Worm (Caenorhabditis elegans) whole organism, mixed stage, embryonic: ENCODE measurements around the gene nspc-14.

Experiments
- M03D4.4 ChIP-seq: sonication (generic microtip); optimal IDR thresholded peaks from 2 replicates; lab custom pipeline; 2017; ENCODE audit warnings: mild to moderate bottlenecking, missing genetic modification characterization, missing compliant biosample characterization
- bed-3 ChIP-seq: fragments of 200-800 bp; sonication (Bioruptor generic); optimal IDR thresholded peaks from 3 replicates; lab custom pipeline; 2018; ENCODE audit warnings: mild to moderate bottlenecking, missing genetic modification characterization, moderate library complexity, missing compliant biosample characterization
- blmp-1 ChIP-seq: fragments of 150-350 bp; optimal IDR thresholded peaks from 2 replicates; lab custom pipeline; 2014; ENCODE audit warnings: missing biosample characterization, missing genetic modification characterization
- ceh-39 ChIP-seq: fragments of 150-350 bp; optimal IDR thresholded peaks from 2 replicates; lab custom pipeline; 2014; ENCODE audit warnings: missing biosample characterization, missing genetic modification characterization
- ceh-43 ChIP-seq: fragments of 200-800 bp; sonication (Bioruptor generic); optimal IDR thresholded peaks from 2 replicates; lab custom pipeline; 2018; ENCODE audit warnings: mild to moderate bottlenecking, missing genetic modification characterization, moderate library complexity, missing compliant biosample characterization
- ceh-83 ChIP-seq: fragments of 200-800 bp; sonication (Bioruptor generic); optimal IDR thresholded peaks from 2 replicates; lab custom pipeline; 2018; ENCODE audit warnings: mild to moderate bottlenecking, missing genetic modification characterization, missing compliant biosample characterization
- ces-1 ChIP-seq: fragments of 150-350 bp; optimal IDR thresholded peaks from 2 replicates; lab custom pipeline; 2014; ENCODE audit warnings: missing biosample characterization, missing genetic modification reagents, missing genetic modification characterization
- cnd-1 ChIP-seq: fragments of 200-800 bp; sonication (Bioruptor generic); optimal IDR thresholded peaks from 2 replicates; lab custom pipeline; 2018; ENCODE audit warnings: mild to moderate bottlenecking, missing genetic modification characterization, missing compliant biosample characterization
- drap-1 ChIP-seq: fragments of 200-800 bp; sonication (Bioruptor generic); optimal IDR thresholded peaks from 3 replicates; lab custom pipeline; 2018; ENCODE audit warnings: mild to moderate bottlenecking, missing genetic modification characterization, missing compliant biosample characterization
- elt-1 ChIP-seq: sonication (generic microtip); optimal IDR thresholded peaks from 2 replicates; lab custom pipeline; 2017; ENCODE audit warnings: missing genetic modification characterization, mild to moderate bottlenecking, missing compliant biosample characterization, antibody characterized with exemption, moderate library complexity, borderline replicate concordance; ENCODE audit not compliant: insufficient read depth
- elt-3 ChIP-seq: fragments of 150-350 bp; optimal IDR thresholded peaks from 2 replicates; lab custom pipeline; 2014; ENCODE audit warnings: missing biosample characterization, missing genetic modification characterization
- flh-1 ChIP-seq: fragments of 200-800 bp; sonication (Bioruptor generic); optimal IDR thresholded peaks from 2 replicates; lab custom pipeline; 2018; ENCODE audit warnings: mild to moderate bottlenecking, missing genetic modification characterization, moderate library complexity, missing compliant biosample characterization
- ham-2 ChIP-seq: fragments of 200-800 bp; sonication (Bioruptor generic); optimal IDR thresholded peaks from 2 replicates; lab custom pipeline; 2018; ENCODE audit warnings: mild to moderate bottlenecking, missing genetic modification characterization, missing compliant biosample characterization
- hlh-1 ChIP-seq: fragments of 150-350 bp; optimal IDR thresholded peaks from 2 replicates; lab custom pipeline; 2014; ENCODE audit warnings: missing biosample characterization, missing genetic modification reagents, missing genetic modification characterization
- lin-13 ChIP-seq: fragments of 150-350 bp; optimal IDR thresholded peaks from 2 replicates; lab custom pipeline; 2014; ENCODE audit warnings: missing biosample characterization, missing genetic modification characterization
- lin-32 ChIP-seq: fragments of 200-800 bp; sonication (Bioruptor generic); optimal IDR thresholded peaks from 2 replicates; lab custom pipeline; 2018; ENCODE audit warnings: mild to moderate bottlenecking, missing genetic modification characterization, missing compliant biosample characterization
- lsy-2 ChIP-seq: fragments of 150-350 bp; optimal IDR thresholded peaks from 2 replicates; lab custom pipeline; 2014; ENCODE audit warnings: missing biosample characterization, missing genetic modification characterization
- mab-5 ChIP-seq: fragments of 150-350 bp; optimal IDR thresholded peaks from 2 replicates; lab custom pipeline; 2014; ENCODE audit warnings: missing biosample characterization, missing genetic modification characterization
- mep-1 ChIP-seq: fragments of 150-350 bp; optimal IDR thresholded peaks from 2 replicates; lab custom pipeline; 2017; ENCODE audit warnings: missing biosample characterization, missing genetic modification reagents, missing genetic modification characterization, inconsistent platforms
- mls-2 ChIP-seq: sonication (generic microtip); optimal IDR thresholded peaks from 2 replicates; lab custom pipeline; 2016; ENCODE audit warnings: mild to moderate bottlenecking, missing genetic modification characterization, moderate library complexity, missing compliant biosample characterization
- nhr-12 ChIP-seq: fragments of 150-350 bp; optimal IDR thresholded peaks from 2 replicates; lab custom pipeline; 2014; ENCODE audit warnings: missing biosample characterization, missing genetic modification characterization
- nhr-2 ChIP-seq: fragments of 150-350 bp; optimal IDR thresholded peaks from 2 replicates; lab custom pipeline; 2014; ENCODE audit warnings: missing biosample characterization, missing genetic modification characterization
- nhr-237 ChIP-seq: fragments of 150-350 bp; optimal IDR thresholded peaks from 2 replicates; lab custom pipeline; 2014; ENCODE audit warnings: missing biosample characterization, missing genetic modification characterization
- nhr-28 ChIP-seq: fragments of 150-350 bp; optimal IDR thresholded peaks from 2 replicates; lab custom pipeline; 2014; ENCODE audit warnings: missing biosample characterization, missing genetic modification characterization
- nhr-76 ChIP-seq: sonication (generic microtip); optimal IDR thresholded peaks from 2 replicates; lab custom pipeline; 2017; ENCODE audit warnings: missing biosample characterization, missing genetic modification characterization
- pha-4 ChIP-seq: fragments of 150-350 bp; optimal IDR thresholded peaks from 2 replicates; lab custom pipeline; 2018; ENCODE audit warnings: missing biosample characterization, missing genetic modification reagents, missing genetic modification characterization
- sem-2 ChIP-seq: fragments of 200-800 bp; sonication (Bioruptor generic); optimal IDR thresholded peaks from 2 replicates; lab custom pipeline; 2018; ENCODE audit warnings: mild to moderate bottlenecking, missing genetic modification characterization, missing compliant biosample characterization
- snpc-4 ChIP-seq: fragments of 150-350 bp; optimal IDR thresholded peaks from 2 replicates; lab custom pipeline; 2014; ENCODE audit warnings: missing biosample characterization, missing genetic modification characterization
- sptf-1 ChIP-seq: sonication (generic microtip); optimal IDR thresholded peaks from 2 replicates; lab custom pipeline; 2017; ENCODE audit warnings: mild to moderate bottlenecking, missing genetic modification characterization, moderate library complexity, missing compliant biosample characterization
- tbx-8 ChIP-seq: fragments of 200-800 bp; sonication (Bioruptor generic); optimal IDR thresholded peaks from 2 replicates; lab custom pipeline; 2018; ENCODE audit warnings: mild to moderate bottlenecking, missing genetic modification characterization, moderate library complexity, missing compliant biosample characterization
- unc-120 ChIP-seq: sonication (generic microtip); optimal IDR thresholded peaks from 2 replicates; lab custom pipeline; 2017; ENCODE audit warnings: missing genetic modification characterization, missing compliant biosample characterization; ENCODE audit not compliant: poor library complexity, severe bottlenecking
- unc-39 ChIP-seq: fragments of 150-350 bp; optimal IDR thresholded peaks from 2 replicates; lab custom pipeline; 2014; ENCODE audit warnings: missing biosample characterization, missing genetic modification characterization
- unc-62 ChIP-seq: fragments of 150-350 bp; optimal IDR thresholded peaks from 2 replicates; lab custom pipeline; 2014; ENCODE audit warnings: missing biosample characterization, missing genetic modification reagents, missing genetic modification characterization
- zip-8 ChIP-seq: fragments of 150-350 bp; optimal IDR thresholded peaks from 2 replicates; lab custom pipeline; 2014; ENCODE audit warnings: missing biosample characterization, missing genetic modification characterization
- ztf-11 ChIP-seq: fragments of 150-350 bp; optimal IDR thresholded peaks from 2 replicates; lab custom pipeline; 2014; ENCODE audit warnings: missing biosample characterization, missing genetic modification characterization

nspc-14 gene

DNA sequence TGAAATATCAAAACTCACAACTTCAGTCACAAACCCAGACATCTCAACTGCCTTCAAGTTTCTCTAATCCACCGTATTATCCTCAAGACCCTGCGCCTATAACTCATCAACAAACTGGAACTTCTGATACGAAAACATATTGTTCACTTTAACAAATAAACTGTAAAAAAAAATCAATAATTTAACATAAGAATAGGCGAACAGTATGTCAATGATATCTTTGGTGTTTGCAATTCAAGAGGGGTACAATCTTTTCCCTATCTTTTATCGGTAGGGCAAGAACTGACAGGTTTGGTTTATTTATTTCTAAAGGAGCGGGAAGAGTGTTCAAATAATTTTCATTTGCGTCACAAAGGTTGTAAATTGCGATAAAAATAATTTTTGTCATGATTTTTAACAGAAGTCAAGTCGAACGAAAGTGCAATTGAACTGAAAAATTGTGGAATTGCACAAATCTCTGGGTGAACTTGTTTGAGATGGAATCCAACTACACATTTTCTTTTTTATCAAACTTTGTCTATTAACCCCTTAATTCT, 4.2 kb upstream of the nspc-14 start:
- peak; percentile 8 for TF ChIP-seq hlh-1 (tag; lab: Kevin White, UChicago)
- TF ChIP-seq bed-3 (GFP tag; lab: Kevin White, UChicago): no peak
- no peak for TF ChIP-seq unc-39 (tag; lab: Kevin White, UChicago)
- peak; percentile 56 for TF ChIP-seq pha-4
- peak; percentile 49 for TF ChIP-seq mep-1
- no peak for TF ChIP-seq ceh-43 (GFP tag; lab: Kevin White, UChicago)
- TF ChIP-seq unc-62 (GFP tag; lab: Kevin White, UChicago): peak; percentile 61
- no peak for TF ChIP-seq mls-2 (tag; lab: Kevin White, UChicago)
- no peak for TF ChIP-seq lin-32 (GFP tag; lab: Kevin White, UChicago)
- peak; percentile 7 for TF ChIP-seq unc-120 (tag; lab: Kevin White, UChicago)
- TF ChIP-seq nhr-237 (tag; lab: Kevin White, UChicago): peak; percentile 99
- TF ChIP-seq ham-2: no peak
- peak; percentile 70 for TF ChIP-seq mab-5 (tag; lab: Kevin White, UChicago)
- TF ChIP-seq nhr-2 (tag; lab: Kevin White, UChicago): peak; percentile 30
- TF ChIP-seq flh-1 (GFP tag; lab: Kevin White, UChicago): no peak
- no peak for TF ChIP-seq tbx-8 (GFP tag; lab: Kevin White, UChicago)
- no peak for TF ChIP-seq ceh-83 (GFP tag; lab: Kevin White, UChicago)
- no peak for TF ChIP-seq sptf-1 (tag; lab: Kevin White, UChicago)
- TF ChIP-seq cnd-1 (tag; lab: Kevin White, UChicago): no peak
- no peak for TF ChIP-seq sem-2 (GFP tag; lab: Kevin White, UChicago)
- TF ChIP-seq snpc-4 (tag; lab: Kevin White, UChicago): no peak
- TF ChIP-seq nhr-28: peak; percentile 21
- TF ChIP-seq ces-1 (GFP tag; lab: Kevin White, UChicago): peak; percentile 62
- no peak for TF ChIP-seq elt-1 (tag; lab: Kevin White, UChicago)
- TF ChIP-seq blmp-1 (tag; lab: Kevin White, UChicago): no peak
- TF ChIP-seq ceh-39: peak; percentile 36
- no peak for TF ChIP-seq nhr-76 (tag; lab: Kevin White, UChicago)
- no peak for TF ChIP-seq nhr-12 (tag; lab: Kevin White, UChicago)
- no peak for TF ChIP-seq M03D4.4 (tag; lab: Kevin White, UChicago)
- TF ChIP-seq drap-1 (GFP tag; lab: Kevin White, UChicago): peak; percentile 63
- TF ChIP-seq zip-8 (tag; lab: Kevin White, UChicago): no peak
- peak; percentile 81 for TF ChIP-seq lsy-2
- peak; percentile 67 for TF ChIP-seq elt-3 (tag; lab: Kevin White, UChicago)
- no peak for TF ChIP-seq ztf-11 (tag; lab: Kevin White, UChicago)
- TF ChIP-seq lin-13 (tag; lab: Kevin White, UChicago): no peak

DNA sequence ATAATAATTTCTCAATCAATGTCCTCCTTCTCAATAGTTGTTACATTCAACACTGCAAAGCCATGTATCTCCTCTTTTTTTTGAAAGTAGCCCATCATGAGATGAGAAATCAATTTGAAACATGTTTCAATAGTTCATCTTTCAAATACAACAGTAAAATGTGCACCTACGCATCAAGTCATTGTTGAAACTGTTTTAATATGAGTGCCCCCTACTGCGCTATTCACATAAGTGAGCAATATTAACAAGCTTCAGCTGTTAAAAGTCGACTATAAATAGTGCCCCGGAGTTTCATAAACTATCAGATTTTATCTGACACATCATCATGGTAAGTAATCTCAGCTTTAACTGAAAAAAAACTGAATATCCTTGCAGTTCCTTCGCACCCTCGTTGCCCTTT, 1.6 kb upstream of the nspc-14 start, which contains the start of the genes nspc-15 and F19H6.6:
Gene nspc-15, plus strand, starts transcription at position 301 of the 400 bp plus-strand sequence.
Gene F19H6.6, plus strand, starts transcription at position 384 of the 400 bp plus-strand sequence.
- TF ChIP-seq nhr-2 (tag; lab: Kevin White, UChicago) (no peak), lsy-2 (no peak), nhr-12 (tag; lab: Kevin White, UChicago) (no peak), M03D4.4 (tag; lab: Kevin White, UChicago) (no peak), elt-3 (tag; lab: Kevin White, UChicago) (no peak), unc-39 (tag; lab: Kevin White, UChicago) (no peak), ceh-43 (GFP tag; lab: Kevin White, UChicago) (no peak), mls-2 (tag; lab: Kevin White, UChicago) (no peak), mab-5 (tag; lab: Kevin White, UChicago) (no peak), ceh-39 (no peak)
- TF ChIP-seq, all 35 proteins: peak for 0

DNA sequence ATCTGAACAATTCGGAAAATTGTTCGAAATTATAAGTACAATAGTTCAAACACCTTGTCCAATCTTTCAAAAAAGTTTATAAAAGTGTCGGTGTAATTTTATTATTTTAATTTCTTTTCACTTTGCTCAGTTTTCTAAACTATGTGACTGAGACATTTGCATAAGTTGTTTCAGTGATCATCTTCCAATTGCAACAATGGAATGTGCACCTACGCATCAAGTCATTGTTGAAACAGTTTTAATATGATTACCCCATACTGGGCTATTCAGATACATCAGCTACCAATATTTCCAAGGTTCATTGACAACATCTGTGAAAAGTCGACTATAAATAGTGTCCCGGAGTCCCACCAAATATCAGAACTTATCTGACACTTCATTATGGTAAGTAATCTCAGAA, 1.7 kb downstream of the nspc-14 start, which contains the start of gene nspc-13:
Gene nspc-13, plus strand, starts transcription at position 301 of the 400 bp plus-strand sequence.
- no peak for TF ChIP-seq nhr-12 (tag; lab: Kevin White, UChicago)
- TF ChIP-seq nhr-76 (tag; lab: Kevin White, UChicago): no peak
- TF ChIP-seq lin-32 (GFP tag; lab: Kevin White, UChicago): no peak
- no peak for TF ChIP-seq flh-1 (GFP tag; lab: Kevin White, UChicago)
- no peak for TF ChIP-seq pha-4
- no peak for TF ChIP-seq mls-2 (tag; lab: Kevin White, UChicago)
- TF ChIP-seq bed-3 (GFP tag; lab: Kevin White, UChicago): no peak
- no peak for TF ChIP-seq snpc-4 (tag; lab: Kevin White, UChicago)
- no peak for TF ChIP-seq nhr-2 (tag; lab: Kevin White, UChicago)
- no peak for TF ChIP-seq elt-1 (tag; lab: Kevin White, UChicago)
- TF ChIP-seq ceh-83 (GFP tag; lab: Kevin White, UChicago): no peak
- TF ChIP-seq nhr-28: no peak
- no peak for TF ChIP-seq elt-3 (tag; lab: Kevin White, UChicago)
- no peak for TF ChIP-seq unc-120 (tag; lab: Kevin White, UChicago)
- no peak for TF ChIP-seq mab-5 (tag; lab: Kevin White, UChicago)
- TF ChIP-seq nhr-237 (tag; lab: Kevin White, UChicago): no peak
- no peak for TF ChIP-seq blmp-1 (tag; lab: Kevin White, UChicago)
